Worm (Caenorhabditis elegans) whole organism, L1 larva: Measurements from ENCODE around the gene sahd-1.
A peak's percentile ranks its signal among the peaks of the same experiment; 100 is the strongest.

Experiments used
- C04F5.9 ChIP-seq: sonication (generic microtip); optimal IDR thresholded peaks from 2 replicates; lab custom pipeline; 2016; ENCODE audit warnings: missing genetic modification characterization, missing compliant biosample characterization
- C16A3.4 ChIP-seq: fragments of 150-350 bp; optimal IDR thresholded peaks from 2 replicates; lab custom pipeline; 2014; ENCODE audit warnings: missing biosample characterization, missing genetic modification characterization
- F16B12.6 ChIP-seq: fragments of 150-350 bp; optimal IDR thresholded peaks from 2 replicates; lab custom pipeline; 2014; ENCODE audit warnings: missing biosample characterization, missing genetic modification characterization
- Y116A8C.19 ChIP-seq: sonication (generic microtip); optimal IDR thresholded peaks from 2 replicates; lab custom pipeline; 2016; ENCODE audit warnings: missing compliant biosample characterization, missing genetic modification characterization, borderline replicate concordance
- aha-1 ChIP-seq: fragments of 150-350 bp; optimal IDR thresholded peaks from 2 replicates; lab custom pipeline; 2014; ENCODE audit warnings: missing biosample characterization, missing genetic modification characterization
- alr-1 ChIP-seq: fragments of 200-800 bp; sonication (Bioruptor generic); optimal IDR thresholded peaks from 2 replicates; lab custom pipeline; 2018; ENCODE audit warnings: borderline replicate concordance, mild to moderate bottlenecking, missing genetic modification characterization, missing compliant biosample characterization
- aly-2 ChIP-seq: fragments of 150-350 bp; optimal IDR thresholded peaks from 2 replicates; lab custom pipeline; 2014; ENCODE audit warnings: missing biosample characterization, missing genetic modification characterization
- ama-1 ChIP-seq: fragments of 150-350 bp; optimal IDR thresholded peaks from 2 replicates; lab custom pipeline; 2014
- blmp-1 ChIP-seq: fragments of 150-350 bp; optimal IDR thresholded peaks from 2 replicates; lab custom pipeline; 2014; ENCODE audit warnings: missing biosample characterization, missing genetic modification characterization
- ceh-63 ChIP-seq: fragments of 200-800 bp; sonication (Bioruptor generic); optimal IDR thresholded peaks from 2 replicates; lab custom pipeline; 2018; ENCODE audit warnings: mild to moderate bottlenecking, missing genetic modification characterization, missing compliant biosample characterization
- ceh-82 ChIP-seq, 3 experiments: fragments of 150-350 bp in 1 of 3; sonication (generic microtip) in 2 of 3; optimal IDR thresholded peaks; 2 replicates each; lab custom pipeline; 2014 to 2017; ENCODE audit warnings: missing biosample characterization in 3 of 3, missing genetic modification characterization in 3 of 3
- ceh-90 ChIP-seq: sonication (generic microtip); optimal IDR thresholded peaks from 2 replicates; lab custom pipeline; 2016; ENCODE audit warnings: missing genetic modification characterization, missing compliant biosample characterization
- dsc-1 ChIP-seq: sonication (generic microtip); optimal IDR thresholded peaks from 2 replicates; lab custom pipeline; 2016; ENCODE audit warnings: mild to moderate bottlenecking, missing genetic modification characterization, missing compliant biosample characterization
- efl-3 ChIP-seq: fragments of 200-800 bp; sonication (Bioruptor generic); optimal IDR thresholded peaks from 2 replicates; lab custom pipeline; 2018; ENCODE audit warnings: mild to moderate bottlenecking, missing genetic modification characterization, missing compliant biosample characterization
- fkh-10 ChIP-seq: sonication (generic microtip); optimal IDR thresholded peaks from 2 replicates; lab custom pipeline; 2017; ENCODE audit warnings: missing biosample characterization, missing genetic modification reagents, missing genetic modification characterization
- fkh-4 ChIP-seq: sonication (generic microtip); optimal IDR thresholded peaks from 2 replicates; lab custom pipeline; 2016; ENCODE audit warnings: missing compliant biosample characterization, missing genetic modification characterization, borderline replicate concordance
- fkh-8 ChIP-seq: sonication (generic microtip); optimal IDR thresholded peaks from 2 replicates; lab custom pipeline; 2016; ENCODE audit warnings: mild to moderate bottlenecking, missing genetic modification characterization, missing compliant biosample characterization
- fos-1 ChIP-seq: fragments of 150-350 bp; optimal IDR thresholded peaks from 2 replicates; lab custom pipeline; 2014; ENCODE audit warnings: missing biosample characterization, missing genetic modification characterization
- grh-1 ChIP-seq: fragments of 200-800 bp; sonication (Bioruptor generic); IDR thresholded peaks from 2 replicates; pipeline ENCODE4 v1.3.6; 2022; ENCODE audit warnings: missing genetic modification reagents, missing genetic modification characterization, missing compliant biosample characterization
- hlh-17 ChIP-seq: fragments of 200-800 bp; sonication (Bioruptor generic); optimal IDR thresholded peaks from 2 replicates; lab custom pipeline; 2018; ENCODE audit warnings: missing genetic modification characterization, mild to moderate bottlenecking, missing compliant biosample characterization, moderate library complexity, borderline replicate concordance
- irx-1 ChIP-seq: sonication (generic microtip); optimal IDR thresholded peaks from 2 replicates; lab custom pipeline; 2016; ENCODE audit warnings: missing genetic modification characterization, missing compliant biosample characterization
- isw-1 ChIP-seq: fragments of 200-800 bp; sonication (Bioruptor generic); IDR thresholded peaks from 2 replicates; pipeline ENCODE4 v1.3.6; 2022; ENCODE audit warnings: missing genetic modification characterization, missing compliant biosample characterization
- lin-13 ChIP-seq: fragments of 150-350 bp; optimal IDR thresholded peaks from 2 replicates; lab custom pipeline; 2014; ENCODE audit warnings: missing biosample characterization, missing genetic modification reagents, missing genetic modification characterization
- lin-35 ChIP-seq, 2 experiments: fragments of 150-350 bp; optimal IDR thresholded peaks; 2 replicates each; lab custom pipeline; 2014; ENCODE audit warnings: missing biosample characterization in 2 of 2, missing genetic modification characterization in 2 of 2, missing genetic modification reagents in 2 of 2
- lin-39 ChIP-seq: fragments of 150-350 bp; optimal IDR thresholded peaks from 2 replicates; lab custom pipeline; 2014; ENCODE audit warnings: missing biosample characterization, missing genetic modification reagents, missing genetic modification characterization
- lir-3 ChIP-seq: sonication (generic microtip); optimal IDR thresholded peaks from 2 replicates; lab custom pipeline; 2016; ENCODE audit warnings: mild to moderate bottlenecking, missing genetic modification characterization, moderate library complexity, missing compliant biosample characterization; ENCODE audit not compliant: poor library complexity
- lsy-2 ChIP-seq, 2 experiments: fragments of 150-350 bp; optimal IDR thresholded peaks; 2 replicates each; lab custom pipeline; 2014; ENCODE audit warnings: missing biosample characterization in 2 of 2, missing genetic modification characterization in 2 of 2
- mab-9 ChIP-seq: fragments of 200-800 bp; sonication (Bioruptor generic); IDR thresholded peaks from 2 replicates; pipeline ENCODE4 v1.3.6; 2022; ENCODE audit warnings: missing genetic modification reagents, missing genetic modification characterization, missing compliant biosample characterization
- mdl-1 ChIP-seq, 2 experiments: fragments of 150-350 bp; optimal IDR thresholded peaks; 2 replicates each; lab custom pipeline; 2014 to 2017; ENCODE audit warnings: missing biosample characterization in 2 of 2, missing genetic modification characterization in 2 of 2, inconsistent platforms in 1 of 2
- nhr-11 ChIP-seq: fragments of 150-350 bp; optimal IDR thresholded peaks from 2 replicates; lab custom pipeline; 2014; ENCODE audit warnings: missing biosample characterization, missing genetic modification characterization
- nhr-20 ChIP-seq: sonication (generic microtip); optimal IDR thresholded peaks from 2 replicates; lab custom pipeline; 2016; ENCODE audit warnings: mild to moderate bottlenecking, missing genetic modification characterization, missing compliant biosample characterization
- nhr-28 ChIP-seq: fragments of 150-350 bp; optimal IDR thresholded peaks from 2 replicates; lab custom pipeline; 2014; ENCODE audit warnings: missing biosample characterization, missing genetic modification characterization
- nhr-47 ChIP-seq: sonication (generic microtip); optimal IDR thresholded peaks from 2 replicates; lab custom pipeline; 2016; ENCODE audit warnings: mild to moderate bottlenecking, missing genetic modification characterization, moderate library complexity, missing compliant biosample characterization
- nhr-71 ChIP-seq: sonication (generic microtip); optimal IDR thresholded peaks from 2 replicates; lab custom pipeline; 2016; ENCODE audit warnings: mild to moderate bottlenecking, missing genetic modification characterization, moderate library complexity, missing compliant biosample characterization
- nhr-77 ChIP-seq: fragments of 150-350 bp; optimal IDR thresholded peaks from 2 replicates; lab custom pipeline; 2014; ENCODE audit warnings: missing biosample characterization, missing genetic modification characterization
- nhr-84 ChIP-seq: sonication (generic microtip); optimal IDR thresholded peaks from 2 replicates; lab custom pipeline; 2017; ENCODE audit warnings: missing biosample characterization, missing genetic modification characterization
- nhr-85 ChIP-seq: sonication (generic microtip); peaks from one replicate; lab custom pipeline; 2016; ENCODE audit warnings: missing genetic modification characterization, inconsistent platforms, missing compliant biosample characterization
- pax-3 ChIP-seq: fragments of 200-800 bp; sonication (Bioruptor generic); optimal IDR thresholded peaks from 2 replicates; lab custom pipeline; 2018; ENCODE audit warnings: mild to moderate bottlenecking, missing genetic modification characterization, moderate library complexity, missing compliant biosample characterization
- pqm-1 ChIP-seq: sonication (generic microtip); optimal IDR thresholded peaks from 3 replicates; lab custom pipeline; 2017; ENCODE audit warnings: missing biosample characterization, missing genetic modification characterization
- rnt-1 ChIP-seq: sonication (generic microtip); optimal IDR thresholded peaks from 2 replicates; lab custom pipeline; 2016; ENCODE audit warnings: mild to moderate bottlenecking, missing genetic modification characterization, moderate library complexity, missing compliant biosample characterization
- skn-1 ChIP-seq: fragments of 150-350 bp; optimal IDR thresholded peaks from 2 replicates; lab custom pipeline; 2014; ENCODE audit warnings: missing biosample characterization, missing genetic modification characterization
- snu-23 ChIP-seq: sonication (generic microtip); optimal IDR thresholded peaks from 2 replicates; lab custom pipeline; 2016; ENCODE audit warnings: missing genetic modification characterization, missing compliant biosample characterization
- sox-4 ChIP-seq: sonication (generic microtip); optimal IDR thresholded peaks from 2 replicates; lab custom pipeline; 2016; ENCODE audit warnings: missing genetic modification characterization, missing compliant biosample characterization
- swsn-7 ChIP-seq: sonication (generic microtip); optimal IDR thresholded peaks from 2 replicates; lab custom pipeline; 2016; ENCODE audit warnings: missing genetic modification characterization, missing compliant biosample characterization
- tbx-2 ChIP-seq: sonication (generic microtip); optimal IDR thresholded peaks from 2 replicates; lab custom pipeline; 2016; ENCODE audit warnings: missing genetic modification characterization, missing compliant biosample characterization
- tlp-1 ChIP-seq: fragments of 150-350 bp; optimal IDR thresholded peaks from 2 replicates; lab custom pipeline; 2014; ENCODE audit warnings: missing biosample characterization, missing genetic modification characterization
- unc-30 ChIP-seq: sonication (generic microtip); optimal IDR thresholded peaks from 2 replicates; lab custom pipeline; 2017; ENCODE audit warnings: missing biosample characterization, missing genetic modification characterization
- unc-86 ChIP-seq: sonication (generic microtip); optimal IDR thresholded peaks from 2 replicates; lab custom pipeline; 2016; ENCODE audit warnings: missing genetic modification characterization, missing compliant biosample characterization
- unc-98 ChIP-seq: fragments of 200-800 bp; sonication (Bioruptor generic); IDR thresholded peaks from 2 replicates; pipeline ENCODE4 v1.3.6; 2022; ENCODE audit warnings: missing genetic modification characterization, missing compliant biosample characterization
- vab-15 ChIP-seq: sonication (generic microtip); optimal IDR thresholded peaks from 2 replicates; lab custom pipeline; 2017; ENCODE audit warnings: missing genotype, mild to moderate bottlenecking, missing genetic modification characterization, missing compliant biosample characterization
- xbp-1 ChIP-seq: sonication (generic microtip); optimal IDR thresholded peaks from 2 replicates; lab custom pipeline; 2016; ENCODE audit warnings: missing genetic modification characterization, missing compliant biosample characterization
- ztf-11 ChIP-seq, 2 experiments: sonication (generic microtip); optimal IDR thresholded peaks; 2 replicates each; lab custom pipeline; 2016 to 2017; ENCODE audit warnings: missing genetic modification characterization in 2 of 2, missing biosample characterization in 1 of 2, missing compliant biosample characterization in 1 of 2

sahd-1 gene

ce11 chrII:5511417-5512353 lies 3.1 kb downstream of the sahd-1 start:
- TF ChIP-seq nhr-71 (tag; lab: Kevin White, UChicago) (peak; percentile 58), ama-1 (lab: Kevin White, UChicago) (no peak), hlh-17 (GFP tag; lab: Kevin White, UChicago) (no peak), lsy-2 (tag; optimal IDR thresholded peaks at IDR 0.05; lab: Kevin White, UChicago) (peak in 1 of 2 experiments; percentile 48), aha-1 (tag; lab: Kevin White, UChicago) (no peak), tbx-2 (tag; lab: Kevin White, UChicago) (no peak), nhr-11 (tag; lab: Kevin White, UChicago) (no peak), skn-1 (tag; lab: Kevin White, UChicago) (no peak), sox-4 (tag; lab: Kevin White, UChicago) (no peak), alr-1 (tag; lab: Kevin White, UChicago) (no peak), snu-23 (peak; percentile 17), aly-2 (tag; lab: Kevin White, UChicago) (no peak), ztf-11 (tag; optimal IDR thresholded peaks at IDR 0.05; lab: Kevin White, UChicago) (peak in 1 of 2 experiments; percentile 35), pax-3 (tag; lab: Kevin White, UChicago) (no peak), grh-1 (GFP tag; lab: Robert Waterston, UW) (no peak), unc-30 (tag; lab: Kevin White, UChicago) (no peak), nhr-77 (tag; lab: Kevin White, UChicago) (no peak), C04F5.9 (tag; lab: Kevin White, UChicago) (peak; percentile 40), unc-98 (GFP tag; lab: Robert Waterston, UW) (peak; percentile 61), fos-1 (tag; lab: Kevin White, UChicago) (no peak), lir-3 (tag; lab: Kevin White, UChicago) (peak; percentile 54), ceh-82 (tag; optimal IDR thresholded peaks at IDR 0.05; lab: Kevin White, UChicago) (peak in 1 of 3 experiments; percentile 5), rnt-1 (tag; lab: Kevin White, UChicago) (peak; percentile 59), dsc-1 (peak; percentile 55), irx-1 (tag; lab: Kevin White, UChicago) (peak; percentile 71), nhr-47 (tag; lab: Kevin White, UChicago) (peak; percentile 59), efl-3 (GFP tag; lab: Kevin White, UChicago) (no peak), nhr-28 (tag; lab: Kevin White, UChicago) (no peak), lin-39 (tag; lab: Kevin White, UChicago) (no peak), xbp-1 (peak; percentile 1), nhr-20 (tag; lab: Kevin White, UChicago) (no peak), tlp-1 (no peak), mab-9 (GFP tag; lab: Robert Waterston, UW) (no peak), nhr-85 (peak; percentile 78), mdl-1 (tag; optimal IDR thresholded peaks at IDR 0.05; lab: Kevin White, UChicago) (no peak), unc-86 (tag; lab: Kevin White, UChicago) (peak; percentile 34), lin-13 (GFP tag; lab: Kevin White, UChicago) (no peak), isw-1 (GFP tag; lab: Robert Waterston, UW) (peak; percentile 8; the same call in 1 of the 2 replicates), C16A3.4 (tag; lab: Kevin White, UChicago) (no peak), fkh-10 (GFP tag; lab: Kevin White, UChicago) (no peak), ceh-90 (tag; lab: Kevin White, UChicago) (peak; percentile 82), ceh-63 (GFP tag; lab: Kevin White, UChicago) (no peak), pqm-1 (no peak), nhr-84 (no peak), fkh-8 (peak; percentile 39), Y116A8C.19 (tag; lab: Kevin White, UChicago) (no peak), fkh-4 (tag; lab: Kevin White, UChicago) (peak; percentile 53), F16B12.6 (tag; lab: Kevin White, UChicago) (no peak), vab-15 (tag; lab: Kevin White, UChicago) (no peak), swsn-7 (peak; percentile 17), lin-35 (GFP tag; optimal IDR thresholded peaks at IDR 0.05; lab: Kevin White, UChicago) (peak in 1 of 2 experiments; percentile 24), blmp-1 (tag; lab: Kevin White, UChicago) (no peak)
